Worm (Caenorhabditis elegans) whole organism, L1 larva: Measurements from ENCODE around the gene Y37B11A.3.

Experiments used
- efl-1 ChIP-seq, 4 experiments: fragments of 150-350 bp; optimal IDR thresholded peaks in 3 of 4; peaks in 1 of 4; 1 replicate in 1 of 4; 2 replicates in 3 of 4; lab custom pipeline; 2014; ENCODE audit warnings: missing biosample characterization in 2 of 4, missing genetic modification characterization in 2 of 4, missing genetic modification reagents in 2 of 4
- lin-14 ChIP-seq: fragments of 200-800 bp; sonication (Bioruptor generic); optimal IDR thresholded peaks from 2 replicates; lab custom pipeline; 2018; ENCODE audit warnings: mild to moderate bottlenecking, missing genetic modification characterization, moderate library complexity, missing compliant biosample characterization
- nhr-77 ChIP-seq: fragments of 150-350 bp; optimal IDR thresholded peaks from 2 replicates; lab custom pipeline; 2014; ENCODE audit warnings: missing biosample characterization, missing genetic modification characterization
- snpc-4 ChIP-seq: fragments of 150-350 bp; optimal IDR thresholded peaks from 2 replicates; lab custom pipeline; 2014; ENCODE audit warnings: missing biosample characterization, missing genetic modification characterization
- unc-130 ChIP-seq: fragments of 150-350 bp; optimal IDR thresholded peaks from 2 replicates; lab custom pipeline; 2017; ENCODE audit warnings: missing biosample characterization, missing genetic modification characterization, inconsistent platforms
- unc-62 ChIP-seq: fragments of 150-350 bp; optimal IDR thresholded peaks from 2 replicates; lab custom pipeline; 2014; ENCODE audit warnings: missing biosample characterization, missing genetic modification reagents, missing genetic modification characterization

- TF ChIP-seq snpc-4 (tag; lab: Kevin White, UChicago) (no peak), unc-130 (no peak), efl-1 (optimal IDR thresholded peaks at IDR 0.05; lab: Kevin White, UChicago) (no peak), efl-1 (GFP tag; optimal IDR thresholded peaks at IDR 0.05 in 1 of 2; lab: Kevin White, UChicago) (no peak), unc-62 (GFP tag; lab: Kevin White, UChicago) (no peak), nhr-77 (tag; lab: Kevin White, UChicago) (no peak), lin-14 (peak; percentile 14)
Measured at ce11 chrIII:5810012-5810411, 24.9 kb upstream of the Y37B11A.3 start.
